Fruit fly (Drosophila melanogaster): ENCODE results near the gene CG14965.

Gene CG14965

DNA sequence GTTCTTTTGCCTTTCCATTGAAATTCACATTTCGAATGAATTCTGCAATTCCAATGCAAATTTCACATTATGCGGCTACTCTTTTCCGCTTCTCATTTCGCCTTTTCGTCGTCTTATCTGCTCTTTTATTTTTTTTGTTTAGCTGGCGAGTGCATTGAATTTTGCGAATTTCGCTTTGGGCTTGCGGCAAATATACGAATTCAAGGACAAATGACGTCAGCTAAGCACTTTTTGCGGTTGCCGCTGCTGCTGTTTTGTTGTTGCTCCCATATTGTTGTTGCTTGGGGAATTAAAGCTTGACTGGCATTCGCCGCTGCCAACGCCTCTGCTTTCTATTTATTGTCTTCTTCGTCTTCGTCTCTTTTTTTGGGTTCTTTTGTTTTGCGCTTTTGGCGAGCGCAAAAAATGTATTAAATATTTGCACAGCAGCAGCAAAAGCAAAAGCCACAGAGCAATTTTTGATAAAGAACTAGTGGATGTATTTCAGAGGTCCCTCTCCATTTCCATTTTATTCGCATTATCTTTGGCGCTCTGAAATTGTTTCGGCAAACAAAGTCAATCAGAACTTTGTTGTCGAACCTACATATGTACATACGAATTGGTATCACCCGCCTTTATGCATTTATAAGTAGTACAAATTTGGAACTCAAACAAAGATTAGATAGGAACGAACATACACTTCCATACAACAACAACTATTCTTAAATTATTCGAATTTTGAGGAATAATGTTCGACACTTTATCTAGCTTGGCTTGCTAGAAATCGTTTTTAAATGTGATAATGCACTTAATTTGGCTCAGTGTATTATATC, 47.7 kb upstream of the CG14965 start (continued):
- TF ChIP-seq Hr4 (GFP tag; optimal IDR thresholded peaks at IDR 0.05) (peak; percentile 60), CG8632 (GFP tag; optimal IDR thresholded peaks at IDR 0.05) (peak; percentile 36), ss (GFP tag; optimal IDR thresholded peaks at IDR 0.05) (peak in 1 of 2 experiments; percentile 10), salr (GFP tag; optimal IDR thresholded peaks at IDR 0.05) (peak; percentile 6 to 85), acj6 (GFP tag; optimal IDR thresholded peaks at IDR 0.05) (peak; percentile 81), CG6163 (GFP tag; IDR thresholded peaks at IDR 0.05) (peak; percentile 86), CG6808 (GFP tag; optimal IDR thresholded peaks at IDR 0.05) (no peak), CG7368 (GFP tag; optimal IDR thresholded peaks at IDR 0.05) (no peak), Ets96B (tag; optimal IDR thresholded peaks at IDR 0.05) (no peak), dac (GFP tag; optimal IDR thresholded peaks at IDR 0.05) (no peak), achi (GFP tag; optimal IDR thresholded peaks at IDR 0.05) (peak; percentile 53), CG32006 (GFP tag; optimal IDR thresholded peaks at IDR 0.05) (peak; percentile 5), Hr38 (GFP tag; optimal IDR thresholded peaks at IDR 0.05) (no peak), CG34406 (GFP tag; optimal IDR thresholded peaks at IDR 0.05) (peak; percentile 52), CG1621 (tag; optimal IDR thresholded peaks at IDR 0.05) (peak; percentile 79), dsx (GFP tag; optimal IDR thresholded peaks at IDR 0.05; ENCODE audit: poor library complexity, severe bottlenecking) (peak; percentile 77), CG10631 (GFP tag; optimal IDR thresholded peaks at IDR 0.05) (peak; percentile 50), fd85E (GFP tag; optimal IDR thresholded peaks at IDR 0.05) (no peak)

DNA sequence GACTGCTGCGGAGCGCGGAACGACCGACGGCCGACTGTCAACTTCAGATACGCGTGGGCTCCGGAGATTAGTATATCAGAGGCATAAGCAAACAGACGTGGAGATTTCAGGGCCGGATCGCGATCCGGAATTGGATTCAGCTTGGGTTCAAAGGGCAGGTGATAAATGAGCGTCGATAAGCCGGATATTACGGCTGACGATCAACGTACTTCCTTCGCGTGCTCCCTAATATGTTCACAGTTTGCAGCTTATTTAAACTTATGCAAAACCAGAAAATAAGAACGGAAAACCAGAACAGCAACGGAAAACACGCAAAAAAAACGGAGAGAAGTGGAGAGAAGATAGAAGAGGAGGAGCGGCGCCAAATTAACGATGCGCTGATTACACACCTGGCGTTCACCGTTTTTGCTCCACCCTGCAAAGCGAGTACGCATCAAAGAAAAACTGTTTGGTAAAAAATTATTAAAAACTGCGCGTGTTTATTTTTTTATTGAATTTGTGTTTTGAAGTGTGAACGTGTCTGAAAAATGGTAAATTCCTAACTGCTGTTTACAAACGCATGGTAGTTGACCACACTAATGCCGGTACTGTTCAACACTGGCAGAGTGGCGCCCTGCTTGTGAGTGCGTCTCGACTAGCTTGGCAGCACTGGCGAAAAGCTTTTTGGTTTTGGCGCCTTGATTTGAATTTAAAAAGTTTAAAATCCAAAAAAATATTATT, 46.9 kb upstream of the CG14965 start, which contains the start of gene CG17746:
CG17746 (minus strand) TSS at position 546 of the 720 bp plus-strand sequence.
- TF ChIP-seq salr (GFP tag; optimal IDR thresholded peaks at IDR 0.05) (no peak), pdm3 (GFP tag; optimal IDR thresholded peaks at IDR 0.05) (no peak), eg (GFP tag; IDR thresholded peaks at IDR 0.05) (no peak), esn (GFP tag; optimal IDR thresholded peaks at IDR 0.05) (peak; percentile 0), lz (GFP tag; optimal IDR thresholded peaks at IDR 0.05) (peak; percentile 38), CG32006 (GFP tag; optimal IDR thresholded peaks at IDR 0.05) (no peak), CG3032 (tag; optimal IDR thresholded peaks at IDR 0.05) (no peak), ss (GFP tag; optimal IDR thresholded peaks at IDR 0.05) (peak in 1 of 2 experiments; percentile 48), Ets21C (GFP tag; optimal IDR thresholded peaks at IDR 0.05) (no peak), CG6792 (GFP tag; optimal IDR thresholded peaks at IDR 0.05) (no peak), CG34406 (GFP tag; optimal IDR thresholded peaks at IDR 0.05) (no peak), CG7368 (GFP tag; optimal IDR thresholded peaks at IDR 0.05) (no peak), CG11902 (GFP tag; optimal IDR thresholded peaks at IDR 0.05) (no peak), CG8119 (GFP tag; IDR thresholded peaks at IDR 0.05) (no peak), CG10631 (GFP tag; optimal IDR thresholded peaks at IDR 0.05) (no peak), CG15336 (GFP tag; IDR thresholded peaks at IDR 0.05) (no peak), Lpt (GFP tag; optimal IDR thresholded peaks at IDR 0.05) (no peak), vri (GFP tag; optimal IDR thresholded peaks at IDR 0.05) (no peak), fd59A (GFP tag; optimal IDR thresholded peaks at IDR 0.05) (no peak), CG16779 (tag; optimal IDR thresholded peaks at IDR 0.05) (no peak), CG6163 (GFP tag; IDR thresholded peaks at IDR 0.05) (no peak), CG11762 (GFP tag; optimal IDR thresholded peaks at IDR 0.05; ENCODE audit: insufficient read depth) (no peak), Eip75B (GFP tag; optimal IDR thresholded peaks at IDR 0.05) (no peak), Gug (GFP tag; IDR thresholded peaks at IDR 0.05) (0 out of 2 replicates have a peak, but pooled peaks have one; percentile 12), CG9139 (GFP tag; optimal IDR thresholded peaks at IDR 0.05) (no peak), dac (GFP tag; optimal IDR thresholded peaks at IDR 0.05) (no peak), achi (GFP tag; optimal IDR thresholded peaks at IDR 0.05) (no peak), Sox102F (GFP tag; optimal IDR thresholded peaks at IDR 0.05) (no peak), Hr4 (GFP tag; optimal IDR thresholded peaks at IDR 0.05) (no peak), CG8319 (GFP tag; optimal IDR thresholded peaks at IDR 0.05) (no peak), CG6808 (GFP tag; optimal IDR thresholded peaks at IDR 0.05) (peak; percentile 100), CG6854 (GFP tag; optimal IDR thresholded peaks at IDR 0.05) (peak; percentile 13), OdsH (GFP tag; optimal IDR thresholded peaks at IDR 0.05) (no peak), Eip78C (GFP tag) (peak; percentile 76), CG11294 (GFP tag; IDR thresholded peaks at IDR 0.05) (no peak), Sox15 (GFP tag; optimal IDR thresholded peaks at IDR 0.05) (no peak), Hr39 (GFP tag; optimal IDR thresholded peaks at IDR 0.05) (no peak), CG1621 (tag; optimal IDR thresholded peaks at IDR 0.05) (no peak), acj6 (GFP tag; optimal IDR thresholded peaks at IDR 0.05) (no peak), Smox (GFP tag; optimal IDR thresholded peaks at IDR 0.05) (no peak), Ets96B (tag; optimal IDR thresholded peaks at IDR 0.05) (no peak)

Data from whole organism, prepupa.